Fruit fly (Drosophila melanogaster) S2 (cell line): Measurements from ENCODE around the gene AsnS.

Experiments used
- CG8478 ChIP-seq: fragments of >200 bp; optimal IDR thresholded peaks from 2 replicates; lab custom pipeline; 2018
- CTCF ChIP-seq, 2 experiments: fragments of >200 bp; optimal IDR thresholded peaks; 2 replicates each; lab custom pipeline; 2018

DNA sequence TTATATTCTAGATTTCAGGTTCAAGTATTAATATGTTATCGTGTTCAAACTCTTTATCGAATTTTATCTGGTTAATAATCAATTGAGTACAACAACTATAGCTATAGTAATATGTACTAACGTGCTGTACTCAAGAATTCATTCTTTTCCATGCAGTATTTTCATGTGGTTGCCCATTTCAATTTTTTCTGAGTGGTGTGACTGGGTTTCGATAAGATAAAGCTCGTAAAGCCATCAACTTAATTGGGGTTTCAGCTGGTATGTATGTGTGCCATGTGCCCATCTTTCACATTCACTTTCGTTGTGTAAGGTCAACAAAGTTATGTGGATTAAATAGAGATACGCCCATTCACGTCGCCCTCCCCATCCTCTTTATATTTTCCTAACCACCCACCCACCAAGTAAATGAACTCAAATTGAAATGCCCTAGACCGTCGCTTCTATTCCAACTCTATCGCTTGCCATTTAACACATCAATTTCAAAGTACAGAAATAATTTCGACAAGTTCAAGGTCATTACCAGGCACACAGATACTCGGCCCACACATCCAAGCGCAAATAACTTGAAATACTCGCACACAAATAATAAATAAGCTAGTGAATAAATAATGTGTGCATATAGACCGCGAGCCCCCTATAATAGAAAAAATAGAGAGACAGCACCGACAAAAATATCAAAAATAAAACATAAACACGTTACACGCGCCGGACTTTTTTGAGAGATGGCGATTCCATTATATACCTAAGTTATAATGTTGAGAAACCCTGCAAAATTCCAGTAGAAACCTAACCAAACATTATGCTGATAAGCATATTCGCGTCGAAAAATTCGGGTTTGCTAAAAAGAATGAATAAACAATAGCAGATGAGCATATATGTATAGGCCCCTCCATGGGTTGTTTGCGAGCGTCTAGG, 31.9 kb downstream of the AsnS start:
- TF ChIP-seq CG8478 (lab: Kevin White, UChicago), result no peak
- TF ChIP-seq CTCF (optimal IDR thresholded peaks at IDR 0.05; lab: Kevin White, UChicago), result no peak
